Worm (Caenorhabditis elegans): Measurements from ENCODE around the gene nhr-56.

nhr-56 gene

DNA sequence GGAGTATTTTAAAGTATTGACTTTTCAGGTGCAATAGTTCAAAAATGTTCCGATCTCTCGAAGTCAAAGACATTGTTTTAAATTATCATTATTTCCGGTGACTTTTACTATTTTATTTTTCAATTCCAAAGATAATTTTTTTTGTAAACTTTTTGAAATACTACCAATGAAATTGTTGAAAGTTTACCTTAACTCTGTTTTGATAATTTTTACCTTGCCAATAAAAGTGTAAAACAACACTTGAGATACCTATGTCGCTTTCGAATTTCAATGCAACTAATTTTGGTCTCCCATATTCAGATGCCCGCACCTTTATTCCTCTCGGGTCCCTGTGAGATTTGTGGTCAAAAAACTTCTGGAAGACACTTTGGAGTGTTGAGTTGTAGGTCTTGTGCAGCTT, 6.3 kb downstream of the nhr-56 start, which contains the start of gene nhr-103:
nhr-103 (plus strand) TSS at position 301 of the 400 bp plus-strand sequence.
- TF ChIP-seq T26A5.8 (tag; optimal IDR thresholded peaks at IDR 0.05) (no peak), Y95B8A.8 (GFP tag; IDR thresholded peaks at IDR 0.05) (no peak), ceh-58 (GFP tag; IDR thresholded peaks at IDR 0.05) (no peak), egl-44 (GFP tag; IDR thresholded peaks at IDR 0.05) (no peak), F49E8.2 (tag; optimal IDR thresholded peaks at IDR 0.05; ENCODE audit: insufficient read depth) (no peak), hlh-12 (tag; optimal IDR thresholded peaks at IDR 0.05) (no peak), cebp-2 (GFP tag; IDR thresholded peaks at IDR 0.05) (no peak), cebp-1 (GFP tag; IDR thresholded peaks at IDR 0.05) (no peak), cebp-1 (tag; optimal IDR thresholded peaks at IDR 0.05) (no peak), hmg-1.2 (GFP tag; IDR thresholded peaks at IDR 0.05) (no peak), F33H1.4 (GFP tag; IDR thresholded peaks at IDR 0.05) (no peak), hsf-1 (GFP tag; IDR thresholded peaks at IDR 0.05) (no peak), B0261.1 (tag; optimal IDR thresholded peaks at IDR 0.05) (no peak), ztf-18 (tag; optimal IDR thresholded peaks at IDR 0.05) (no peak), nhr-179 (tag; optimal IDR thresholded peaks at IDR 0.05) (no peak), B0336.3 (GFP tag; IDR thresholded peaks at IDR 0.05) (no peak), madf-3 (GFP tag; IDR thresholded peaks at IDR 0.05) (no peak)

DNA sequence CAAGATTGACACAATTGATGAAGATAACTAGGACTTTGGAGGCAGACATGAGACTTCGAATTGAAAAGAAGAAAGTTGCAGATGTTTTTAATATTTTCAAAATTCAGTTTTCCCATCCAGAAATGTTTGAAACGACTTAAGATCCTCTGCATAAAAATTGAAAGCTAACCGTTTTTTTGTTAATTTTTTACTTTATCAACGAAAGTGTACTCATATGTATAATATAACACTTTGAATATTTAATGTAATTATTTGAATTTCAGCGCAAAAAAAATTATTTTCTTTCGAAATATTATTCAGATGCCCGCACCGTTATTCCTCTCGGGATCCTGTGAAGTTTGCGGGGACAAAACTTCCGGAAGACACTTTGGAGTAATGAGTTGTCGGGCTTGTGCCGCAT, 8.1 kb downstream of the nhr-56 start, which contains the start of gene nhr-18:
nhr-18 (plus strand) TSS at position 301 of the 400 bp plus-strand sequence.
- TF ChIP-seq dpl-1 (GFP tag; optimal IDR thresholded peaks at IDR 0.05): no peak
- no peak for TF ChIP-seq attf-5 (GFP tag; optimal IDR thresholded peaks at IDR 0.05)
- TF ChIP-seq ccch-3 (GFP tag; optimal IDR thresholded peaks at IDR 0.05): no peak
- TF ChIP-seq Y79H2A.3 (GFP tag; conservative IDR thresholded peaks at IDR 0.05): no peak
- no peak for TF ChIP-seq ceh-58 (GFP tag; IDR thresholded peaks at IDR 0.05)
- no peak for TF ChIP-seq B0019.2 (GFP tag; conservative IDR thresholded peaks at IDR 0.05)
- TF ChIP-seq lin-54 (GFP tag; optimal IDR thresholded peaks at IDR 0.05): no peak
- TF ChIP-seq nhr-179 (tag; optimal IDR thresholded peaks at IDR 0.05): no peak
- TF ChIP-seq ztf-22 (GFP tag; optimal IDR thresholded peaks at IDR 0.05): no peak
- no peak for TF ChIP-seq F52B5.7 (tag; optimal IDR thresholded peaks at IDR 0.05)
- TF ChIP-seq lir-1 (GFP tag; conservative IDR thresholded peaks at IDR 0.05): no peak
- no peak for TF ChIP-seq tbp1 (GFP tag; optimal IDR thresholded peaks at IDR 0.05)
- no peak for TF ChIP-seq nfya-2 (GFP tag; IDR thresholded peaks at IDR 0.05)
- TF ChIP-seq nfyb-1 (GFP tag; IDR thresholded peaks at IDR 0.05): no peak
- no peak for TF ChIP-seq dpff-1 (tag; optimal IDR thresholded peaks at IDR 0.05)
- no peak for TF ChIP-seq let-607 (tag; optimal IDR thresholded peaks at IDR 0.05)
- TF ChIP-seq ZK185.1 (tag; optimal IDR thresholded peaks at IDR 0.05; ENCODE audit: poor library complexity, severe bottlenecking): no peak
- no peak for TF ChIP-seq mel-28 (tag; optimal IDR thresholded peaks at IDR 0.05; ENCODE audit: borderline replicate concordance)
- TF ChIP-seq F49E8.2 (tag; optimal IDR thresholded peaks at IDR 0.05; ENCODE audit: insufficient read depth): no peak

DNA sequence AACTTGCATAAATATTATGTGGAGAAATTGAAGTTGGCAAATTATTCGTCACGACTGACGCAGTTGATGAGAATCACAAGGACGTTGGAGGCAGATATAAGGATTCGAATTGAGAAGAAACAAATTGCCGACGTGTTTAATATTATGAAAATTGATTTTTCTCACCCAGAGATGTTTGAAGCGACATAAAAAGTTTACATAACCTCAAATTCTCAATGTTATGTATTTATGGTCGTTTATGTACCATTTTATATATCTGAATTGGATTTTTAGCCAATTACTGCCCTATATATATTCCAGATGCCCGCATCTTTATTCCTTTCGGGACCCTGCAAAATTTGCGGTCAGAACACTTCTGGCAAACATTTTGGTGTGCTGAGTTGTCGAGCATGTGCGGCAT, 10.0 kb downstream of the nhr-56 start, which contains the start of gene nhr-126:
nhr-126 (plus strand) TSS at position 301 of the 400 bp plus-strand sequence.
- TF ChIP-seq ztf-18 (tag; optimal IDR thresholded peaks at IDR 0.05): no peak
- TF ChIP-seq ceh-40 (GFP tag; IDR thresholded peaks at IDR 0.05): no peak
- no peak for TF ChIP-seq sea-2 (GFP tag; IDR thresholded peaks at IDR 0.05)
- no peak for TF ChIP-seq nhr-90 (tag; optimal IDR thresholded peaks at IDR 0.05)
- TF ChIP-seq pbrm-1 (GFP tag; IDR thresholded peaks at IDR 0.05): no peak
- TF ChIP-seq rcor-1 (GFP tag; IDR thresholded peaks at IDR 0.05): no peak
- TF ChIP-seq nhr-179 (tag; optimal IDR thresholded peaks at IDR 0.05): no peak
- TF ChIP-seq Y95B8A.8 (GFP tag; IDR thresholded peaks at IDR 0.05): no peak
- no peak for TF ChIP-seq egl-18 (GFP tag; IDR thresholded peaks at IDR 0.05)
- no peak for TF ChIP-seq ztf-28 (GFP tag; IDR thresholded peaks at IDR 0.05)
- no peak for TF ChIP-seq efl-1 (GFP tag; optimal IDR thresholded peaks at IDR 0.05)
- no peak for TF ChIP-seq akir-1 (GFP tag; optimal IDR thresholded peaks at IDR 0.05)
- TF ChIP-seq tbp1 (GFP tag; optimal IDR thresholded peaks at IDR 0.05): no peak
- TF ChIP-seq Y79H2A.3 (GFP tag; conservative IDR thresholded peaks at IDR 0.05): no peak
- TF ChIP-seq madf-8 (GFP tag; conservative IDR thresholded peaks at IDR 0.05): no peak
- no peak for TF ChIP-seq snpc-3.4 (tag; optimal IDR thresholded peaks at IDR 0.05)
- no peak for TF ChIP-seq gei-17 (GFP tag; optimal IDR thresholded peaks at IDR 0.05)
- TF ChIP-seq snpc-1.1 (tag; optimal IDR thresholded peaks at IDR 0.05; ENCODE audit: insufficient read depth): no peak
- no peak for TF ChIP-seq mel-28 (tag; optimal IDR thresholded peaks at IDR 0.05; ENCODE audit: borderline replicate concordance)
